Worm (Caenorhabditis elegans): ENCODE results near the gene maph-9.
A peak's percentile ranks its signal among the peaks of the same experiment; 100 is the strongest.

Gene maph-9

DNA sequence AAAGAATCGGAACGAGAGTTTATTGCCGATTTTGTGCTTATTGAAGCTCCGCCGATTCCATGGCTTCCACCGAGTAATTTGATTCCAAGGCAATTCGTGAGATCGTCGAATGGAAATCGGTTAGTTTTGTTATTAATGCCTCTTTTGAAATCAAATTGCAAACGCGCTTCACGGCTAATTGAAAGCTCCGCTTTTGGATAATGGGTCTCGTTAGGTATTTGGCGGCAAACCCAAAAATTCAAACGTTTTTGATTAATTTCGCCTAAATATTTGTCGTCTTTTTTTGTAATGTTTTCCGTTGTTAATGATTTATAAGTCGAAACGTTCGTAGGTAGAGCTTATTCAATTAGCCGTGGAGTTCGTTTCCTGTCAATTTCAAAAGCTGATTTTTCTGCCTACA, 3.2 kb downstream of the maph-9 start:
- TF ChIP-seq mxl-1 (tag; optimal IDR thresholded peaks at IDR 0.05) (no peak), tlf-1 (GFP tag; optimal IDR thresholded peaks at IDR 0.05) (no peak), hrde-1 (tag; optimal IDR thresholded peaks at IDR 0.05; ENCODE audit: borderline replicate concordance) (peak; percentile 11), lsl-1 (GFP tag; optimal IDR thresholded peaks at IDR 0.05) (no peak)

DNA sequence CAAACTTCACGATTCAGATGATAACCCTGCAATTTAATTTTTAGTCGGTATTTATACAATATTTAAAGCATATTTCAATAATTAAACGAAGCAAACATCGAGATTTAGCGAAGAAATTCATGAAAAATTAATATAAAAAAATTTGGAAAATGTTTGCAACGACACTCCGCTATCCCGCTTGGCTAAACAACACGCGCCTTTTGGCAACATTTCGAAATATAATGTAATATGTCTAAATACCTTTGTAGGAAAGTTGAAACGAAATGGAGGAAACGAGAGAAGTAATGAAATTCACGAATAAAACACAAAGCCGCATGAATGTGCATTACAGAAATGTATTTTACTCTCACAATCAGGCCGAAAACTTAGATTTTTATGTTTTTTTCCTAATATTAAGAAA, 9.3 kb downstream of the maph-9 start, which contains the start of gene rpc-1:
Gene rpc-1 (minus strand): TSS at position 26 of the 400 bp plus-strand sequence.
- TF ChIP-seq mcd-1 (GFP tag; IDR thresholded peaks at IDR 0.05) (no peak), cebp-1 (GFP tag; IDR thresholded peaks at IDR 0.05) (peak; percentile 43; the same call in 1 of the 2 replicates), cebp-1 (tag; optimal IDR thresholded peaks at IDR 0.05) (peak; percentile 88), attf-3 (GFP tag; conservative IDR thresholded peaks at IDR 0.05) (peak; percentile 91), pbrm-1 (GFP tag; IDR thresholded peaks at IDR 0.05) (no peak)

DNA sequence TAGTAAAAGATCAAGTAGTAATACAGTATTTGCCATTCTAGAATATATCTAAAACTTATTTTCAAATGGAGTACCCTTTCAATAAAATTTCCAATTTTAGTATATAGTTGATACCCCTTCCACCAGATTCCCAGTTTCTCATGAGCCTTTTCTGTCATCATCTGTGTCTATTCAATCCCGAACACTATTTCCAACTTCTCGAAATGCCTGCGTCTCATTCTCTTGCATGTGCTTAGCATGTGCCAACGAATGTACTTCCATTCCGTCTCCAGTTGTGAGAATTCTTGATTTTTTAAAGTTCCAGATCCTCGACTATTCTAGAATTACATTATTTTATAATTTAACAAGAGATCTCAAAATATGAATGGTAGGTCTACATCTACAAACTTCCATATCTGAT, 10.1 kb downstream of the maph-9 start, which contains the start of gene C42D4.18:
Gene C42D4.18 (plus strand): TSS at position 231 of the 400 bp plus-strand sequence.
- TF ChIP-seq hmg-1.2 (GFP tag; IDR thresholded peaks at IDR 0.05) (peak; percentile 90), ceh-79 (tag; optimal IDR thresholded peaks at IDR 0.05) (no peak)

DNA sequence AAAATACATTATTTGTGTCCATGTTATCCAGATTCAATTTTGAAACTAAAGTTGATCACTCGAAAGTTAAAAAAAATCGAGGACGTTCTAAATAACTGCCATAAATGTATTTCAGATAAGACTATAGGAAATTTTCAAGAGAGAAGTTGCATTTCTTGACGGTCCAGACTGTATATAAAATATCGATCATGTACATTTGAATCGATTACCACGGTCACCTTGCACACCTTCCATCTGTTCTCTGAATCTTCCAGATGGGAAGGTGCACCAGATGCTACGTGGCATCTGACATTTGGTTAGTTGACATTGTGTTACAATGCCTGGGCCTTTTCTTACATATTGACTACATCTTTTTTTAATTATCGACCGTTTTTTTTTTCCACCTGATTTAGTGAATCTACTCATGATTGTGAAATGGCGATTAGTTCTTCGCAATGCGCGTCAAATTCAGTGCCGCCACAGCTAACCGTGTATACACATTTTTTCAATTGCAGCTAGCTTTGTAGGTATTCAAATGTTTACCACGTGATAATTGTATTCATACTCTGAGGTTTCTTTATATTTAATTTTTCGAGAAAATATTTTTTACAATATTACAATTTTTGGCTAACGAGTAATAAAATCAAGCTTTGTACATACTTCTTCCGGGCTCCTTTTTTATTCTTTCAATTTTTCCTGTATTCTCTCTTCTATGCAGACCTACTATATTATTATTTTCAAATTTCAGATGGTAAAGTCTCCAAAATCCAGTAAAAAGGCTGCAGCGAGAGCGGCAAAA, 11.7 kb downstream of the maph-9 start, which contains the start of gene skr-16:
Gene skr-16 (plus strand): TSS at position 728 of the 778 bp plus-strand sequence.
- TF ChIP-seq F33H1.4 (GFP tag; IDR thresholded peaks at IDR 0.05) (no peak), madf-6 (GFP tag; IDR thresholded peaks at IDR 0.05) (no peak), ztf-26 (tag; optimal IDR thresholded peaks at IDR 0.05) (no peak), mel-28 (tag; optimal IDR thresholded peaks at IDR 0.05; ENCODE audit: borderline replicate concordance) (no peak), cebp-1 (GFP tag; IDR thresholded peaks at IDR 0.05) (no peak), cebp-1 (tag; optimal IDR thresholded peaks at IDR 0.05) (no peak), F55B11.4 (tag; optimal IDR thresholded peaks at IDR 0.05; ENCODE audit: borderline replicate concordance, insufficient read depth) (no peak), K12H6.12 (tag; optimal IDR thresholded peaks at IDR 0.05) (no peak), T26A5.8 (tag; optimal IDR thresholded peaks at IDR 0.05) (no peak), madf-10 (tag; optimal IDR thresholded peaks at IDR 0.05) (no peak), sptf-2 (GFP tag; optimal IDR thresholded peaks at IDR 0.05) (no peak), lsy-27 (tag; optimal IDR thresholded peaks at IDR 0.05; ENCODE audit: borderline replicate concordance, insufficient read depth) (no peak), zfh-2 (GFP tag; conservative IDR thresholded peaks at IDR 0.05) (no peak), C06A6.2 (GFP tag; conservative IDR thresholded peaks at IDR 0.05) (no peak), snpc-3.4 (tag; optimal IDR thresholded peaks at IDR 0.05) (no peak), snpc-4 (GFP tag; optimal IDR thresholded peaks at IDR 0.05) (no peak), snpc-4 (tag; optimal IDR thresholded peaks at IDR 0.05) (no peak), repo-1 (tag; optimal IDR thresholded peaks at IDR 0.05) (no peak), hmg-1.2 (GFP tag; IDR thresholded peaks at IDR 0.05) (no peak), ceh-58 (GFP tag; IDR thresholded peaks at IDR 0.05) (no peak), hlh-12 (tag; optimal IDR thresholded peaks at IDR 0.05) (no peak), F52B5.7 (tag; optimal IDR thresholded peaks at IDR 0.05) (no peak)

DNA sequence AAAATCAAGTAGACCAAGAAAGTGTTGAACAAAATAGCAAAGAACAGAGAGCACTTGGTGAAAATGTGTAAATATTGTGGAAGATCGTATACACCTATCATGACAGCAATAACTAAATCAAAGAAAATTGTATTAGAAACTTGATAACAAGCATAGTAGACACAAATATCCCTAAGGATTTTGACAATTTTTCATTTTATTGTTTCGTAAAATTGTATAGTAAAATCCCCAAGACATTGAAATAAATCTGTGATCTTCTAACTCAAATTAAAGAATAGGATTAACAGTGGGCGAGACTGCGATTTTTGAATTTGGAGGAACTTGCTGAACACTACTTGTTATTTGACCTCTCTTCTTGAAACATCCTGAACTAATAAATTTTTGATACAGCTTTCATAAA, 14.8 kb downstream of the maph-9 start, which contains the start of gene str-220:
Gene str-220 (minus strand): TSS at position 101 of the 400 bp plus-strand sequence.
- TF ChIP-seq ztf-26 (tag; optimal IDR thresholded peaks at IDR 0.05) (no peak), snpc-1.1 (tag; optimal IDR thresholded peaks at IDR 0.05; ENCODE audit: insufficient read depth) (no peak), athp-1 (tag; optimal IDR thresholded peaks at IDR 0.05) (no peak), D2030.7 (GFP tag; IDR thresholded peaks at IDR 0.05) (no peak), C17E4.6 (GFP tag; IDR thresholded peaks at IDR 0.05) (no peak), egrh-3 (GFP tag; IDR thresholded peaks at IDR 0.05) (no peak), ztf-18 (tag; optimal IDR thresholded peaks at IDR 0.05) (no peak), bed-2 (GFP tag; IDR thresholded peaks at IDR 0.05) (no peak), cebp-2 (GFP tag; IDR thresholded peaks at IDR 0.05) (no peak), ztf-28 (GFP tag; IDR thresholded peaks at IDR 0.05) (no peak), ztf-6 (GFP tag; IDR thresholded peaks at IDR 0.05) (no peak), F57A8.1 (GFP tag; optimal IDR thresholded peaks at IDR 0.05) (no peak), rpc-1 (optimal IDR thresholded peaks at IDR 0.05) (no peak), rpc-1 (tag; optimal IDR thresholded peaks at IDR 0.05) (no peak)

Measured in whole organism, young adult.